Fruit fly (Drosophila melanogaster) whole organism, embryonic: Measurements from ENCODE around the gene Jhbp5.
A peak's percentile ranks its signal among the peaks of the same experiment; 100 is the strongest.

Experiments used
- CG11085 ChIP-seq: fragments of 200-800 bp; sonication (Bioruptor generic); IDR thresholded peaks from 2 replicates; pipeline ENCODE4 v1.3.6; 2022; ENCODE audit warnings: missing biosample characterization, missing genetic modification characterization
- CG11398 ChIP-seq: fragments of 200-800 bp; sonication (Bioruptor generic); optimal IDR thresholded peaks from 2 replicates; lab custom pipeline; 2016; ENCODE audit warnings: missing biosample characterization, missing genetic modification characterization
- CG12391 ChIP-seq: fragments of 200-800 bp; sonication (Bioruptor generic); optimal IDR thresholded peaks from 3 replicates; lab custom pipeline; 2018; ENCODE audit warnings: missing biosample characterization, mild to moderate bottlenecking, missing genetic modification characterization, moderate library complexity
- CG13296 ChIP-seq: fragments of 200-800 bp; sonication (Bioruptor generic); optimal IDR thresholded peaks from 3 replicates; lab custom pipeline; 2018; ENCODE audit warnings: missing biosample characterization, mild to moderate bottlenecking, missing genetic modification characterization
- CG13624 ChIP-seq: fragments of 200-800 bp; sonication (Bioruptor generic); optimal IDR thresholded peaks from 2 replicates; lab custom pipeline; 2016; ENCODE audit warnings: missing biosample characterization, missing genetic modification characterization
- CG31224 ChIP-seq: fragments of 200-800 bp; sonication (Bioruptor generic); IDR thresholded peaks from 2 replicates; pipeline ENCODE4 v1.3.6; 2022; ENCODE audit warnings: missing biosample characterization, missing genetic modification characterization
- CG4820 ChIP-seq: fragments of 200-800 bp; sonication (Bioruptor generic); optimal IDR thresholded peaks from 3 replicates; lab custom pipeline; 2016; ENCODE audit warnings: missing biosample characterization, missing genetic modification characterization
- CG6254 ChIP-seq: fragments of 200-800 bp; sonication (Bioruptor generic); optimal IDR thresholded peaks from 3 replicates; lab custom pipeline; 2017; ENCODE audit warnings: mild to moderate bottlenecking, missing biosample characterization, missing genetic modification reagents, missing genetic modification characterization
- CG8281 ChIP-seq: fragments of 200-800 bp; sonication (Bioruptor generic); optimal IDR thresholded peaks from 2 replicates; lab custom pipeline; 2018; ENCODE audit warnings: missing biosample characterization, mild to moderate bottlenecking, missing genetic modification characterization, moderate library complexity
- CG9437 ChIP-seq: fragments of 200-800 bp; sonication (Bioruptor generic); optimal IDR thresholded peaks from 2 replicates; lab custom pipeline; 2018; ENCODE audit warnings: missing biosample characterization, mild to moderate bottlenecking, missing genetic modification characterization
- CoRest ChIP-seq: fragments of 200-800 bp; sonication (Bioruptor generic); optimal IDR thresholded peaks from 3 replicates; lab custom pipeline; 2018; ENCODE audit warnings: missing biosample characterization, mild to moderate bottlenecking, missing genetic modification characterization, moderate library complexity
- Dad ChIP-seq: fragments of 200-800 bp; sonication (Bioruptor generic); optimal IDR thresholded peaks from 3 replicates; lab custom pipeline; 2016; ENCODE audit warnings: missing biosample characterization, missing genetic modification characterization
- Fer2 ChIP-seq: fragments of 200-800 bp; sonication (Bioruptor generic); optimal IDR thresholded peaks from 2 replicates; lab custom pipeline; 2018; ENCODE audit warnings: missing biosample characterization, mild to moderate bottlenecking, missing genetic modification characterization, moderate library complexity
- GATAe ChIP-seq: fragments of 200-800 bp; sonication (Bioruptor generic); conservative IDR thresholded peaks from 2 replicates; pipeline ENCODE4 v1.3.6; 2022; ENCODE audit warnings: missing biosample characterization, missing genetic modification characterization
- Gsc ChIP-seq: fragments of 200-800 bp; sonication (Bioruptor generic); IDR thresholded peaks from 2 replicates; pipeline ENCODE4 v1.3.6; 2022; ENCODE audit warnings: missing biosample characterization, missing genetic modification characterization
- HHEX ChIP-seq: fragments of 200-800 bp; sonication (Bioruptor generic); optimal IDR thresholded peaks from 3 replicates; lab custom pipeline; 2017; ENCODE audit warnings: missing biosample characterization, mild to moderate bottlenecking, missing genetic modification characterization, missing genetic modification reagents
- Hand ChIP-seq: fragments of 200-800 bp; sonication (Bioruptor generic); optimal IDR thresholded peaks from 2 replicates; lab custom pipeline; 2017; ENCODE audit warnings: mild to moderate bottlenecking, missing biosample characterization, missing genetic modification reagents, missing genetic modification characterization
- Hey ChIP-seq: fragments of 200-800 bp; sonication (Bioruptor generic); optimal IDR thresholded peaks from 3 replicates; lab custom pipeline; 2018; ENCODE audit warnings: missing biosample characterization, mild to moderate bottlenecking, missing genetic modification characterization
- Hsf ChIP-seq: fragments of 200-800 bp; sonication (Bioruptor generic); optimal IDR thresholded peaks from 3 replicates; lab custom pipeline; 2016; ENCODE audit warnings: missing biosample characterization, missing genetic modification characterization
- Jarid2 ChIP-seq: fragments of 200-800 bp; sonication (Bioruptor generic); optimal IDR thresholded peaks from 3 replicates; lab custom pipeline; 2017; ENCODE audit warnings: mild to moderate bottlenecking, missing biosample characterization, missing genetic modification reagents, missing genetic modification characterization
- NC2α ChIP-seq: fragments of 200-800 bp; sonication (Bioruptor generic); optimal IDR thresholded peaks from 2 replicates; lab custom pipeline; 2016; ENCODE audit warnings: missing biosample characterization, missing genetic modification characterization
- Nf-YC ChIP-seq: fragments of 200-800 bp; optimal IDR thresholded peaks from 3 replicates; lab custom pipeline; 2019; ENCODE audit warnings: missing biosample characterization, mild to moderate bottlenecking, missing genetic modification characterization, moderate library complexity
- Oli ChIP-seq: fragments of 200-800 bp; sonication (Bioruptor generic); optimal IDR thresholded peaks from 2 replicates; lab custom pipeline; 2018; ENCODE audit warnings: missing biosample characterization, mild to moderate bottlenecking, missing genetic modification characterization, moderate library complexity
- Sry-β ChIP-seq: fragments of 200-800 bp; sonication (Bioruptor generic); optimal IDR thresholded peaks from 2 replicates; lab custom pipeline; 2018; ENCODE audit warnings: missing biosample characterization, mild to moderate bottlenecking, missing genetic modification characterization, moderate library complexity
- TFAM ChIP-seq: fragments of 200-800 bp; sonication (Bioruptor generic); optimal IDR thresholded peaks from 2 replicates; lab custom pipeline; 2017; ENCODE audit warnings: missing biosample characterization, missing genetic modification characterization, inconsistent platforms
- al ChIP-seq: fragments of 200-800 bp; sonication (Bioruptor generic); IDR thresholded peaks from 2 replicates; pipeline ENCODE4 v1.3.6; 2022; ENCODE audit warnings: missing biosample characterization, missing genetic modification characterization
- bigmax ChIP-seq: fragments of 200-800 bp; sonication (Bioruptor generic); optimal IDR thresholded peaks from 2 replicates; lab custom pipeline; 2018; ENCODE audit warnings: missing biosample characterization, mild to moderate bottlenecking, missing genetic modification characterization
- btn ChIP-seq: fragments of 200-800 bp; sonication (Bioruptor generic); optimal IDR thresholded peaks from 2 replicates; lab custom pipeline; 2016; ENCODE audit warnings: missing biosample characterization, missing genetic modification characterization
- ci ChIP-seq: fragments of 200-800 bp; sonication (Bioruptor generic); IDR thresholded peaks from 3 replicates; pipeline ENCODE4 v1.3.6; 2022; ENCODE audit warnings: missing biosample characterization, missing genetic modification characterization
- corto ChIP-seq: fragments of 200-800 bp; sonication (Bioruptor generic); optimal IDR thresholded peaks from 2 replicates; lab custom pipeline; 2016; ENCODE audit warnings: missing biosample characterization, mild to moderate bottlenecking, missing genetic modification characterization, moderate library complexity
- crol ChIP-seq: fragments of 200-800 bp; sonication (Bioruptor generic); IDR thresholded peaks from 2 replicates; pipeline ENCODE4 v1.3.6; 2022; ENCODE audit warnings: missing biosample characterization, missing genetic modification characterization
- eve ChIP-seq, 2 experiments: fragments of >200 bp; optimal IDR thresholded peaks; 2 replicates each; lab custom pipeline; 2017; ENCODE audit warnings: missing biosample characterization in 2 of 2, missing genetic modification characterization in 2 of 2
- fd3F ChIP-seq: fragments of 200-800 bp; sonication (Bioruptor generic); optimal IDR thresholded peaks from 2 replicates; lab custom pipeline; 2018; ENCODE audit warnings: missing biosample characterization, mild to moderate bottlenecking, missing genetic modification characterization, moderate library complexity
- fd64A ChIP-seq: fragments of 200-800 bp; sonication (Bioruptor generic); optimal IDR thresholded peaks from 3 replicates; lab custom pipeline; 2018; ENCODE audit warnings: missing biosample characterization, mild to moderate bottlenecking, missing genetic modification characterization
- gcm2 ChIP-seq: fragments of 200-800 bp; sonication (Bioruptor generic); optimal IDR thresholded peaks from 2 replicates; lab custom pipeline; 2016; ENCODE audit warnings: missing biosample characterization, missing genetic modification characterization
- jing ChIP-seq: fragments of 200-800 bp; sonication (Bioruptor generic); optimal IDR thresholded peaks from 2 replicates; lab custom pipeline; 2018; ENCODE audit warnings: missing biosample characterization, mild to moderate bottlenecking, missing genetic modification characterization
- lilli ChIP-seq: fragments of 200-800 bp; sonication (Bioruptor generic); optimal IDR thresholded peaks from 3 replicates; lab custom pipeline; 2016; ENCODE audit warnings: missing biosample characterization, missing genetic modification characterization
- lola ChIP-seq, 3 experiments: fragments of >200 bp in 2 of 3; fragments of 200-800 bp in 1 of 3; sonication (Bioruptor generic) in 1 of 3; optimal IDR thresholded peaks; 2 replicates each; lab custom pipeline; 2017 to 2019; ENCODE audit warnings: missing biosample characterization in 3 of 3, missing genetic modification characterization in 3 of 3, mild to moderate bottlenecking in 1 of 3, moderate library complexity in 1 of 3
- luna ChIP-seq: fragments of 200-800 bp; sonication (Bioruptor generic); optimal IDR thresholded peaks from 2 replicates; lab custom pipeline; 2016; ENCODE audit warnings: missing biosample characterization, missing genetic modification characterization
- mam ChIP-seq: fragments of 200-800 bp; sonication (Bioruptor generic); optimal IDR thresholded peaks from 3 replicates; lab custom pipeline; 2016; ENCODE audit warnings: missing biosample characterization, missing genetic modification characterization
- nerfin-2 ChIP-seq: fragments of 200-800 bp; sonication (Bioruptor generic); IDR thresholded peaks from 2 replicates; pipeline ENCODE4 v1.3.6; 2022; ENCODE audit warnings: missing biosample characterization, missing genetic modification characterization; ENCODE audit not compliant: partially characterized antibody
- prd ChIP-seq, 3 experiments: fragments of >200 bp in 2 of 3; fragments of 200-800 bp in 1 of 3; sonication (Bioruptor generic) in 1 of 3; optimal IDR thresholded peaks in 2 of 3; IDR thresholded peaks in 1 of 3; 2 replicates in 2 of 3; 3 replicates in 1 of 3; pipeline versions ENCODE4 v1.3.6 to Lab custom; 2017 to 2022; ENCODE audit warnings: missing biosample characterization in 1 of 3, missing genetic modification characterization in 1 of 3
- so ChIP-seq: fragments of 200-800 bp; sonication (Bioruptor generic); IDR thresholded peaks from 3 replicates; pipeline ENCODE4 v1.3.6; 2022; ENCODE audit warnings: missing biosample characterization, missing genetic modification characterization
- sr ChIP-seq: fragments of 200-800 bp; sonication (Bioruptor generic); IDR thresholded peaks from 3 replicates; pipeline ENCODE4 v1.3.6; 2022; ENCODE audit warnings: missing biosample characterization, missing genetic modification characterization
- tap ChIP-seq: fragments of 200-800 bp; optimal IDR thresholded peaks from 3 replicates; lab custom pipeline; 2019; ENCODE audit warnings: missing biosample characterization, mild to moderate bottlenecking, missing genetic modification characterization, moderate library complexity
- trem ChIP-seq: fragments of 200-800 bp; optimal IDR thresholded peaks from 3 replicates; lab custom pipeline; 2019; ENCODE audit warnings: missing biosample characterization, mild to moderate bottlenecking, missing genetic modification characterization, moderate library complexity
- usp ChIP-seq: fragments of >200 bp; optimal IDR thresholded peaks from 2 replicates; lab custom pipeline; 2017; ENCODE audit warnings: missing biosample characterization, missing genetic modification characterization
- wdn ChIP-seq: fragments of 200-800 bp; sonication (Bioruptor generic); IDR thresholded peaks from 2 replicates; pipeline ENCODE4 v1.3.6; 2022; ENCODE audit warnings: missing biosample characterization, missing genetic modification characterization
- zfh1 ChIP-seq: fragments of 200-800 bp; sonication (Bioruptor generic); IDR thresholded peaks from 3 replicates; pipeline ENCODE4 v1.3.6; 2022; ENCODE audit warnings: missing biosample characterization, missing genetic modification characterization

Gene Jhbp5

dm6 chr3R:16094011-16094729 lies 48.2 kb upstream of the Jhbp5 start (continued):
- TF ChIP-seq CG11398 (GFP tag; lab: Kevin White, UChicago) (no peak), nerfin-2 (GFP tag; lab: Robert Waterston, UW) (no peak), HHEX (GFP tag; lab: Kevin White, UChicago) (peak; percentile 70), jing (peak; percentile 44), CG13296 (GFP tag; lab: Kevin White, UChicago) (peak; percentile 56), lola (GFP tag; optimal IDR thresholded peaks at IDR 0.05; lab: Kevin White, UChicago) (peak in 1 of 3 experiments; percentile 92), so (GFP tag; lab: Robert Waterston, UW) (no peak; the same call in 1 of the 3 replicates), trem (peak; percentile 61), GATAe (GFP tag; lab: Robert Waterston, UW) (no peak), tap (tag; lab: Kevin White, UChicago) (no peak), prd (optimal IDR thresholded peaks at IDR 0.05; lab: Kevin White, UChicago) (no peak), prd (GFP tag; IDR thresholded peaks at IDR 0.05; lab: Robert Waterston, UW) (peak; percentile 71; the same call in 2 of the 3 replicates), usp (no peak), Nf-YC (tag; lab: Kevin White, UChicago) (peak; percentile 49), bigmax (GFP tag; lab: Kevin White, UChicago) (no peak), CG11085 (no peak), al (GFP tag; lab: Robert Waterston, UW) (no peak), gcm2 (GFP tag; lab: Kevin White, UChicago) (no peak), ci (GFP tag; lab: Robert Waterston, UW) (peak; percentile 35; the same call in 1 of the 3 replicates), Hsf (peak; percentile 69), fd3F (no peak), CG12391 (peak; percentile 87), NC2α (GFP tag; lab: Kevin White, UChicago) (no peak), eve (GFP tag; optimal IDR thresholded peaks at IDR 0.05; lab: Kevin White, UChicago) (no peak), lilli (GFP tag; lab: Kevin White, UChicago) (peak; percentile 46), btn (GFP tag; lab: Kevin White, UChicago) (no peak), Hand (GFP tag; lab: Kevin White, UChicago) (no peak), wdn (no peak), crol (no peak), CG9437 (peak; percentile 85), CG4820 (GFP tag; lab: Kevin White, UChicago) (peak; percentile 80), CG13624 (GFP tag; lab: Kevin White, UChicago) (no peak), Hey (tag; lab: Kevin White, UChicago) (no peak), Oli (peak; percentile 86), Gsc (GFP tag; lab: Robert Waterston, UW) (0 out of 2 replicates have a peak, but pooled peaks have one; percentile 9), CG8281 (tag; lab: Kevin White, UChicago) (peak; percentile 57), luna (GFP tag; lab: Kevin White, UChicago) (no peak), mam (GFP tag; lab: Kevin White, UChicago) (peak; percentile 25), CG31224 (GFP tag; lab: Robert Waterston, UW) (no peak), sr (GFP tag; lab: Robert Waterston, UW) (peak; percentile 71; the same call in 1 of the 3 replicates), zfh1 (GFP tag; lab: Robert Waterston, UW) (no peak), TFAM (GFP tag; lab: Kevin White, UChicago) (no peak), Sry-β (peak; percentile 40), CG6254 (peak; percentile 81), corto (no peak), Fer2 (tag; lab: Kevin White, UChicago) (no peak), Jarid2 (GFP tag; lab: Kevin White, UChicago) (peak; percentile 26), Dad (GFP tag; lab: Kevin White, UChicago) (no peak), fd64A (no peak), CoRest (tag; lab: Kevin White, UChicago) (peak; percentile 88)
